Fruit fly (Drosophila melanogaster): ENCODE results near the gene PolD1.
A peak's percentile ranks its signal among the peaks of the same experiment; 100 is the strongest.

PolD1 gene

dm6 chr3L:16015765-16016760 is 28.4 kb upstream of the PolD1 start (continued):
- no peak for TF ChIP-seq CG3163 (GFP tag; optimal IDR thresholded peaks at IDR 0.05)
- TF ChIP-seq CG8924 (tag; optimal IDR thresholded peaks at IDR 0.05): peak; percentile 28
- TF ChIP-seq chif (GFP tag; optimal IDR thresholded peaks at IDR 0.05): no peak
- no peak for TF ChIP-seq CG10543 (GFP tag; optimal IDR thresholded peaks at IDR 0.05)
- TF ChIP-seq CG11093 (GFP tag; IDR thresholded peaks at IDR 0.05): no peak
- TF ChIP-seq Oli (tag; optimal IDR thresholded peaks at IDR 0.05): no peak
- no peak for TF ChIP-seq ind (GFP tag; optimal IDR thresholded peaks at IDR 0.05)
- 0 out of 2 replicates have a peak, but pooled peaks have one; percentile 2 for TF ChIP-seq CG1024 (GFP tag; IDR thresholded peaks at IDR 0.05)
- TF ChIP-seq CG6254 (GFP tag; optimal IDR thresholded peaks at IDR 0.05): no peak
- TF ChIP-seq crc (GFP tag; optimal IDR thresholded peaks at IDR 0.05): no peak
- no peak for TF ChIP-seq caup (GFP tag; optimal IDR thresholded peaks at IDR 0.05; ENCODE audit: severe bottlenecking)
- TF ChIP-seq CG31224 (GFP tag; IDR thresholded peaks at IDR 0.05): no peak
- TF ChIP-seq Usf (GFP tag; optimal IDR thresholded peaks at IDR 0.05): no peak
- TF ChIP-seq yki (optimal IDR thresholded peaks at IDR 0.05): no peak
- TF ChIP-seq CG14710 (tag; optimal IDR thresholded peaks at IDR 0.05): peak; percentile 77
- no peak for TF ChIP-seq Drgx (GFP tag; IDR thresholded peaks at IDR 0.05)
- TF ChIP-seq CG11723 (GFP tag; optimal IDR thresholded peaks at IDR 0.05): no peak
- TF ChIP-seq phol (tag; optimal IDR thresholded peaks at IDR 0.05): peak; percentile 58
- no peak for TF ChIP-seq YL-1 (GFP tag; optimal IDR thresholded peaks at IDR 0.05)
- peak; percentile 51 for TF ChIP-seq CG15696 (tag; optimal IDR thresholded peaks at IDR 0.05)
- peak; percentile 47 for TF ChIP-seq CG33557 (GFP tag; optimal IDR thresholded peaks at IDR 0.05)
- TF ChIP-seq jumu (GFP tag; optimal IDR thresholded peaks at IDR 0.05): no peak
- no peak for TF ChIP-seq CG10565 (GFP tag; optimal IDR thresholded peaks at IDR 0.05)
- TF ChIP-seq Sry-δ (GFP tag; optimal IDR thresholded peaks at IDR 0.05): no peak
- no peak for TF ChIP-seq Hmx (GFP tag; optimal IDR thresholded peaks at IDR 0.05)
- TF ChIP-seq vfl (GFP tag; optimal IDR thresholded peaks at IDR 0.05): no peak
- TF ChIP-seq ems (GFP tag; optimal IDR thresholded peaks at IDR 0.05): no peak
- TF ChIP-seq disco-r (GFP tag; optimal IDR thresholded peaks at IDR 0.05): no peak
- peak; percentile 8 for TF ChIP-seq CG15601 (tag; optimal IDR thresholded peaks at IDR 0.05)
- peak; percentile 74 for TF ChIP-seq CG17829 (tag; optimal IDR thresholded peaks at IDR 0.05)
- TF ChIP-seq psq (GFP tag; optimal IDR thresholded peaks at IDR 0.05): no peak
- no peak for TF ChIP-seq CG2116 (GFP tag; optimal IDR thresholded peaks at IDR 0.05)
- TF ChIP-seq Camta (GFP tag; optimal IDR thresholded peaks at IDR 0.05): no peak
- no peak for TF ChIP-seq ac (GFP tag; optimal IDR thresholded peaks at IDR 0.05)
- TF ChIP-seq CG6854 (GFP tag; optimal IDR thresholded peaks at IDR 0.05): no peak
- TF ChIP-seq HHEX (GFP tag; optimal IDR thresholded peaks at IDR 0.05): no peak
- TF ChIP-seq shn (GFP tag; optimal IDR thresholded peaks at IDR 0.05): no peak
- no peak for TF ChIP-seq CG16779 (GFP tag; IDR thresholded peaks at IDR 0.05)
- TF ChIP-seq CG15514 (GFP tag; optimal IDR thresholded peaks at IDR 0.05): no peak
- TF ChIP-seq CG8281 (tag; optimal IDR thresholded peaks at IDR 0.05): no peak
- TF ChIP-seq NC2β (GFP tag; optimal IDR thresholded peaks at IDR 0.05): no peak
- TF ChIP-seq so (GFP tag; IDR thresholded peaks at IDR 0.05): no peak
- no peak for TF ChIP-seq CG7745 (tag; optimal IDR thresholded peaks at IDR 0.05)
- no peak for TF ChIP-seq CG7556 (GFP tag; optimal IDR thresholded peaks at IDR 0.05)
- TF ChIP-seq CG31365 (tag; optimal IDR thresholded peaks at IDR 0.05): no peak
- no peak for TF ChIP-seq CG15269 (tag; optimal IDR thresholded peaks at IDR 0.05)
- TF ChIP-seq NK7.1 (GFP tag; optimal IDR thresholded peaks at IDR 0.05): no peak
- no peak for TF ChIP-seq HLH54F (GFP tag; optimal IDR thresholded peaks at IDR 0.05)
- TF ChIP-seq Eip74EF (GFP tag; optimal IDR thresholded peaks at IDR 0.05): no peak
